Worm (Caenorhabditis elegans): Measurements from ENCODE around the gene E04F6.4.
A peak's percentile ranks its signal among the peaks of the same experiment; 100 is the strongest.

Gene E04F6.4

ce11 chrII:7238791-7239190 lies 49.6 kb downstream of the E04F6.4 start:
- TF ChIP-seq nhr-77 (tag; optimal IDR thresholded peaks at IDR 0.05) (no peak), elt-2 (tag; optimal IDR thresholded peaks at IDR 0.05) (no peak), elt-1 (tag; optimal IDR thresholded peaks at IDR 0.05) (peak; percentile 77), tbx-2 (tag; optimal IDR thresholded peaks at IDR 0.05) (no peak)

- TF ChIP-seq nhr-11 (tag; optimal IDR thresholded peaks at IDR 0.05) = no peak
- no peak for TF ChIP-seq ceh-16 (tag; optimal IDR thresholded peaks at IDR 0.05)
- peak; percentile 66 for TF ChIP-seq nhr-25 (tag; optimal IDR thresholded peaks at IDR 0.05)
- no peak for TF ChIP-seq snpc-4 (tag; optimal IDR thresholded peaks at IDR 0.05)
Observed at ce11 chrII:7239705-7240104, 50.5 kb downstream of the E04F6.4 start.

Measured in whole organism, L3 larva.